Worm (Caenorhabditis elegans) whole organism, L1 larva: ENCODE measurements around the gene cdk-4.
A peak's percentile ranks its signal among the peaks of the same experiment; 100 is the strongest.

ENCODE experiments used
- elt-3 ChIP-seq, 6 experiments: fragments of 150-350 bp in 1 of 6; sonication (generic microtip); optimal IDR thresholded peaks; 2 replicates each; lab custom pipeline; 2017 to 2018; ENCODE audit warnings: missing biosample characterization in 6 of 6, missing genetic modification characterization in 6 of 6, inconsistent platforms in 1 of 6
- isw-1 ChIP-seq: fragments of 200-800 bp; sonication (Bioruptor generic); IDR thresholded peaks from 2 replicates; pipeline ENCODE4 v1.3.6; 2022; ENCODE audit warnings: missing genetic modification characterization, missing compliant biosample characterization
- lin-39 ChIP-seq: fragments of 150-350 bp; optimal IDR thresholded peaks from 2 replicates; lab custom pipeline; 2014; ENCODE audit warnings: missing biosample characterization, missing genetic modification reagents, missing genetic modification characterization

ce11 chrX:13502282-13502681 is 16.4 kb downstream of the cdk-4 start:
- TF ChIP-seq elt-3 (tag; optimal IDR thresholded peaks at IDR 0.05; lab: Kevin White, UChicago) (no peak), lin-39 (tag; lab: Kevin White, UChicago) (no peak), isw-1 (peak; percentile 30)
